Worm (Caenorhabditis elegans) whole organism, L1 larva: ENCODE results near the gene col-38.
A peak's percentile ranks its signal among the peaks of the same experiment; 100 is the strongest.

Source experiments
- C16A3.4 ChIP-seq: fragments of 150-350 bp; optimal IDR thresholded peaks from 2 replicates; lab custom pipeline; 2014; ENCODE audit warnings: missing biosample characterization, missing genetic modification characterization
- aly-2 ChIP-seq: fragments of 150-350 bp; optimal IDR thresholded peaks from 2 replicates; lab custom pipeline; 2014; ENCODE audit warnings: missing biosample characterization, missing genetic modification characterization
- blmp-1 ChIP-seq: fragments of 150-350 bp; optimal IDR thresholded peaks from 2 replicates; lab custom pipeline; 2014; ENCODE audit warnings: missing biosample characterization, missing genetic modification characterization
- ceh-82 ChIP-seq, 3 experiments: fragments of 150-350 bp in 1 of 3; sonication (generic microtip) in 2 of 3; optimal IDR thresholded peaks; 2 replicates each; lab custom pipeline; 2014 to 2017; ENCODE audit warnings: missing biosample characterization in 3 of 3, missing genetic modification characterization in 3 of 3
- ceh-88 ChIP-seq: fragments of 200-800 bp; sonication (Bioruptor generic); IDR thresholded peaks from 2 replicates; pipeline ENCODE4 v1.3.6; 2022; ENCODE audit warnings: missing genetic modification characterization, missing compliant biosample characterization
- ceh-90 ChIP-seq: sonication (generic microtip); optimal IDR thresholded peaks from 2 replicates; lab custom pipeline; 2016; ENCODE audit warnings: missing genetic modification characterization, missing compliant biosample characterization
- dsc-1 ChIP-seq: sonication (generic microtip); optimal IDR thresholded peaks from 2 replicates; lab custom pipeline; 2016; ENCODE audit warnings: mild to moderate bottlenecking, missing genetic modification characterization, missing compliant biosample characterization
- egl-13 ChIP-seq: sonication (generic microtip); optimal IDR thresholded peaks from 2 replicates; lab custom pipeline; 2016; ENCODE audit warnings: missing genotype, missing genetic modification reagents, missing genetic modification characterization, missing compliant biosample characterization
- elt-3 ChIP-seq, 6 experiments: fragments of 150-350 bp in 1 of 6; sonication (generic microtip); optimal IDR thresholded peaks; 2 replicates each; lab custom pipeline; 2017 to 2018; ENCODE audit warnings: missing biosample characterization in 6 of 6, missing genetic modification characterization in 6 of 6, inconsistent platforms in 1 of 6
- fkh-10 ChIP-seq: sonication (generic microtip); optimal IDR thresholded peaks from 2 replicates; lab custom pipeline; 2017; ENCODE audit warnings: missing biosample characterization, missing genetic modification reagents, missing genetic modification characterization
- fkh-4 ChIP-seq: sonication (generic microtip); optimal IDR thresholded peaks from 2 replicates; lab custom pipeline; 2016; ENCODE audit warnings: missing compliant biosample characterization, missing genetic modification characterization, borderline replicate concordance
- hlh-4 ChIP-seq: sonication (generic microtip); optimal IDR thresholded peaks from 2 replicates; lab custom pipeline; 2016; ENCODE audit warnings: mild to moderate bottlenecking, missing genetic modification characterization, missing compliant biosample characterization
- isw-1 ChIP-seq: fragments of 200-800 bp; sonication (Bioruptor generic); IDR thresholded peaks from 2 replicates; pipeline ENCODE4 v1.3.6; 2022; ENCODE audit warnings: missing genetic modification characterization, missing compliant biosample characterization
- lin-14 ChIP-seq: fragments of 200-800 bp; sonication (Bioruptor generic); optimal IDR thresholded peaks from 2 replicates; lab custom pipeline; 2018; ENCODE audit warnings: mild to moderate bottlenecking, missing genetic modification characterization, moderate library complexity, missing compliant biosample characterization
- lin-35 ChIP-seq, 2 experiments: fragments of 150-350 bp; optimal IDR thresholded peaks; 2 replicates each; lab custom pipeline; 2014; ENCODE audit warnings: missing biosample characterization in 2 of 2, missing genetic modification characterization in 2 of 2, missing genetic modification reagents in 2 of 2
- lsy-2 ChIP-seq, 2 experiments: fragments of 150-350 bp; optimal IDR thresholded peaks; 2 replicates each; lab custom pipeline; 2014; ENCODE audit warnings: missing biosample characterization in 2 of 2, missing genetic modification characterization in 2 of 2
- mab-9 ChIP-seq: fragments of 200-800 bp; sonication (Bioruptor generic); IDR thresholded peaks from 2 replicates; pipeline ENCODE4 v1.3.6; 2022; ENCODE audit warnings: missing genetic modification reagents, missing genetic modification characterization, missing compliant biosample characterization
- mep-1 ChIP-seq: fragments of 150-350 bp; optimal IDR thresholded peaks from 2 replicates; lab custom pipeline; 2014; ENCODE audit warnings: missing biosample characterization, missing genetic modification characterization
- nhr-11 ChIP-seq: fragments of 150-350 bp; optimal IDR thresholded peaks from 2 replicates; lab custom pipeline; 2014; ENCODE audit warnings: missing biosample characterization, missing genetic modification characterization
- nhr-20 ChIP-seq: sonication (generic microtip); optimal IDR thresholded peaks from 2 replicates; lab custom pipeline; 2016; ENCODE audit warnings: mild to moderate bottlenecking, missing genetic modification characterization, missing compliant biosample characterization
- nhr-237 ChIP-seq: fragments of 150-350 bp; optimal IDR thresholded peaks from 2 replicates; lab custom pipeline; 2014; ENCODE audit warnings: missing biosample characterization, missing genetic modification characterization
- nhr-71 ChIP-seq: sonication (generic microtip); optimal IDR thresholded peaks from 2 replicates; lab custom pipeline; 2016; ENCODE audit warnings: mild to moderate bottlenecking, missing genetic modification characterization, moderate library complexity, missing compliant biosample characterization
- nhr-77 ChIP-seq: fragments of 150-350 bp; optimal IDR thresholded peaks from 2 replicates; lab custom pipeline; 2014; ENCODE audit warnings: missing biosample characterization, missing genetic modification characterization
- nhr-84 ChIP-seq: sonication (generic microtip); optimal IDR thresholded peaks from 2 replicates; lab custom pipeline; 2017; ENCODE audit warnings: missing biosample characterization, missing genetic modification characterization
- nhr-90 ChIP-seq: sonication (generic microtip); optimal IDR thresholded peaks from 2 replicates; lab custom pipeline; 2016; ENCODE audit warnings: mild to moderate bottlenecking, missing genetic modification characterization, missing compliant biosample characterization; ENCODE audit not compliant: poor library complexity
- pax-3 ChIP-seq: fragments of 200-800 bp; sonication (Bioruptor generic); optimal IDR thresholded peaks from 2 replicates; lab custom pipeline; 2018; ENCODE audit warnings: mild to moderate bottlenecking, missing genetic modification characterization, moderate library complexity, missing compliant biosample characterization
- rnt-1 ChIP-seq: sonication (generic microtip); optimal IDR thresholded peaks from 2 replicates; lab custom pipeline; 2016; ENCODE audit warnings: mild to moderate bottlenecking, missing genetic modification characterization, moderate library complexity, missing compliant biosample characterization
- snu-23 ChIP-seq: sonication (generic microtip); optimal IDR thresholded peaks from 2 replicates; lab custom pipeline; 2016; ENCODE audit warnings: missing genetic modification characterization, missing compliant biosample characterization
- tbx-2 ChIP-seq: sonication (generic microtip); optimal IDR thresholded peaks from 2 replicates; lab custom pipeline; 2016; ENCODE audit warnings: missing genetic modification characterization, missing compliant biosample characterization
- unc-30 ChIP-seq: sonication (generic microtip); optimal IDR thresholded peaks from 2 replicates; lab custom pipeline; 2017; ENCODE audit warnings: missing biosample characterization, missing genetic modification characterization
- unc-62 ChIP-seq: fragments of 150-350 bp; optimal IDR thresholded peaks from 2 replicates; lab custom pipeline; 2014; ENCODE audit warnings: missing biosample characterization, missing genetic modification reagents, missing genetic modification characterization
- unc-86 ChIP-seq: sonication (generic microtip); optimal IDR thresholded peaks from 2 replicates; lab custom pipeline; 2016; ENCODE audit warnings: missing genetic modification characterization, missing compliant biosample characterization
- unc-98 ChIP-seq: fragments of 200-800 bp; sonication (Bioruptor generic); IDR thresholded peaks from 2 replicates; pipeline ENCODE4 v1.3.6; 2022; ENCODE audit warnings: missing genetic modification characterization, missing compliant biosample characterization
- zag-1 ChIP-seq: fragments of 150-350 bp; optimal IDR thresholded peaks from 2 replicates; lab custom pipeline; 2014; ENCODE audit warnings: missing biosample characterization, missing genetic modification characterization
- ztf-11 ChIP-seq, 2 experiments: sonication (generic microtip); optimal IDR thresholded peaks; 2 replicates each; lab custom pipeline; 2016 to 2017; ENCODE audit warnings: missing genetic modification characterization in 2 of 2, missing biosample characterization in 1 of 2, missing compliant biosample characterization in 1 of 2
- ztf-4 ChIP-seq: fragments of 150-350 bp; optimal IDR thresholded peaks from 2 replicates; lab custom pipeline; 2014; ENCODE audit warnings: missing biosample characterization, missing genetic modification characterization

col-38 gene

DNA sequence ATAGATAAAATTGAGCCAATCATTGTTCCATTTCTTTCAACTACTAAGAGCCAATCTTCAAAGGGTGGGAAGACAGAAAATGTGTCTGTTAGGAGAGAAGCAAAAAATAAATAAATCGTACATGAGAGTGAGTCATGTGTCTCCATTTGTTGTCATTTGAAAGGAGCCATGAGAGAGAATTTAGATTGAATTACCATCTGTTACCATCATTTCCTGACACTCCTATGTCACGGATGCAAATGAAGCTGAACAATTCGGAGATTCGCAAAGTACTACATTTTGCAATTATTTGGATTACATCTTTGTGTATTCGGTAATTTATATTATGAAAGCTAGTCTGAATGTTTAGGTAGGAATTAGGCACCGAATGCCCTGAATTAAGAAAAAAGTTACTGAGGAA lies 19.6 kb upstream of the col-38 start:
- TF ChIP-seq elt-3 (tag; optimal IDR thresholded peaks at IDR 0.05; lab: Kevin White, UChicago) (no peak), lin-14 (peak; percentile 28), zag-1 (tag; lab: Kevin White, UChicago) (peak; percentile 35), ceh-82 (tag; optimal IDR thresholded peaks at IDR 0.05; lab: Kevin White, UChicago) (no peak), hlh-4 (tag; lab: Kevin White, UChicago) (no peak), nhr-90 (no peak), ztf-11 (tag; optimal IDR thresholded peaks at IDR 0.05; lab: Kevin White, UChicago) (peak in 1 of 2 experiments; percentile 42)
- TF ChIP-seq, all 84 proteins: peak for 3

DNA sequence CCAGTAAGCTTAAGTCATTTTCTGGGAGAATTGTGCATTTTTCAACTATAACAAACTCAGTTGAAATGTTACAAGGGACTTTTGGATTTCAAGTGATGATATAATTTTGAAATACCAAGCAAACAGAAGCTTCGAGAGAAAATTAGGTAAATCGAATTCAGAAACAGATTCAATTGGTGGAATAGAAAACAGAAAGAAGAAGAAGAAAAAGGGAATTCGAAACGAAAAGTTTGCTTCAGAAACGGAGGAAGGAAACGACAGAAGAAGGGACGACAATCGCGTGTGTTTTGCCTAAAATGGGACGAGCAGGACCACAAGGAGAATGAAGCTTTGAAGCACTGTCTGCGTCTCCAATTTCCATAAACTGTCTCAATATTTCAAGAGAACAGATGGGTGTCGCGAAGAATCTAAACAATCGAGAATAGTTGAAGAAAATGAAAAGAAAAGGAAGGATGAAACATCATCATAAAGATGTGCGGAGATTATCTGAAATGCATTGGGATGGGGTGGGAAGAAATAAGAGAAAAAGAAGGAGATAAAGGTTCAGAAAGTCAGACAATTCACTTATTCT lies 18.9 kb upstream of the col-38 start:
- TF ChIP-seq unc-86 (tag; lab: Kevin White, UChicago) (no peak), tbx-2 (peak; percentile 39), aly-2 (tag; lab: Kevin White, UChicago) (no peak), egl-13 (tag; lab: Kevin White, UChicago) (no peak), mep-1 (tag; lab: Kevin White, UChicago) (no peak), fkh-10 (peak; percentile 14), fkh-4 (tag; lab: Kevin White, UChicago) (no peak), C16A3.4 (tag; lab: Kevin White, UChicago) (no peak), nhr-237 (tag; lab: Kevin White, UChicago) (no peak), isw-1 (GFP tag; lab: Robert Waterston, UW) (no peak), blmp-1 (tag; lab: Kevin White, UChicago) (peak; percentile 14), lin-14 (peak; percentile 73), nhr-20 (tag; lab: Kevin White, UChicago) (no peak), unc-62 (GFP tag; lab: Kevin White, UChicago) (no peak), nhr-71 (tag; lab: Kevin White, UChicago) (peak; percentile 39)

DNA sequence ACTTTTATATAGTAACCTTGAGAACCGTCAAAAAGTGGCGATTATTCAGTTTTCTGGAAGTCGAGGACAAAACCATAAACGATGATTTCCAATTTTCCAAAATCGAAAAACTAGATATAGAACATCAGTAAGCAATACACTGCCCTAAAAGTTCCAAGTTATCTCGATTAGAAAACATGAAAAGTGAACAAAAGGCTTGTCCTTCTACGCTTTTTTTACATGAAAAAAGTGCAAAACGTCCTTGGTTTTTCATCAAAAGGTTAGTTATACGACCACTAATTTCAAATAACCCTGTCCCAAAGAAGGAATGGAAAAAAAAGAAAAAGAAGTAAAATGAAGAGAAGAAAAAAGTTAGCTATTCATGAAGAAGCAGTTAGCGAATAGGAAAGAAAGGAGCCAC lies 17.0 kb upstream of the col-38 start:
- TF ChIP-seq pax-3 (tag; lab: Kevin White, UChicago) (no peak), mab-9 (GFP tag; lab: Robert Waterston, UW) (no peak), nhr-77 (tag; lab: Kevin White, UChicago) (no peak)
- TF ChIP-seq, all 84 proteins: peak for 0

DNA sequence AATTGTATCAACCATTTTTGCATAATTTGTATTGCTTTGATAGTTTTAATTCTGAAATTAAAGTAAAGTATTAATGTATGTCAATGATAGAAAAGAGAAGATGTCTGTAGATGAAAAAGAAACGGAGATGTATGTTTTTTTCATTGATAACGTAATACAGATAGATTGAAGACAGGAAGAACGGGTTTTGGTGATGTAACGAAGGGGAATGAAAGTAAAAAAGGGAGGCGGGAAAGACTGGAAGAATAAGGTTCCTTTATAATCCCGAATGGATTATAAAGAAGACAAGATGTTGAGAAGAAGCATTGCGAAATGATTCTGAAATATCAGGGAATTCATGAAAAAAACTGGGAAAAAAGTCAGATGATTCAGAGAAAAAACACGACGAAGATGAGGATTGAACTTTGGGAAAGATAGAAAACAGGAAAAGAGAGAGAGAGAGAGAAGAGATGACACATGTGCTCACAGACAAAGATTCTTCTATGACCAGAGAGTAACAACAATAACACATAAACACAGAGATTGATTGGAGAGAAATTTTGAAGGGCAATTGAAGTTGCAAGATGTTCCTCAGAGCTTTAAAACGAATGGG lies 16.2 kb upstream of the col-38 start, which contains the start of gene F54C9.11:
TSS of gene F54C9.11 (minus strand) at position 51 of the 592 bp plus-strand sequence.
- TF ChIP-seq snu-23 (GFP tag; lab: Kevin White, UChicago) (peak; percentile 11), C16A3.4 (tag; lab: Kevin White, UChicago) (peak; percentile 7), nhr-90 (no peak), nhr-84 (tag; lab: Kevin White, UChicago) (no peak), unc-30 (tag; lab: Kevin White, UChicago) (no peak), mep-1 (tag; lab: Kevin White, UChicago) (peak; percentile 12), unc-98 (no peak), rnt-1 (tag; lab: Kevin White, UChicago) (peak; percentile 42), isw-1 (GFP tag; lab: Robert Waterston, UW) (no peak), lin-35 (GFP tag; optimal IDR thresholded peaks at IDR 0.05; lab: Kevin White, UChicago) (peak in 1 of 2 experiments; percentile 14), nhr-71 (tag; lab: Kevin White, UChicago) (peak; percentile 62), nhr-11 (no peak), fkh-4 (tag; lab: Kevin White, UChicago) (no peak), tbx-2 (no peak), lsy-2 (tag; optimal IDR thresholded peaks at IDR 0.05; lab: Kevin White, UChicago) (peak in 1 of 2 experiments; percentile 57), ceh-88 (no peak), ztf-4 (peak; percentile 30), dsc-1 (no peak), blmp-1 (tag; lab: Kevin White, UChicago) (peak; percentile 64), lin-14 (peak; percentile 73), ceh-90 (tag; lab: Kevin White, UChicago) (no peak)
